Fruit fly (Drosophila melanogaster) whole organism, embryonic: ENCODE measurements around the gene Vav.

Experiments used
- Atf-2 ChIP-seq: fragments of 200-800 bp; sonication (Bioruptor generic); optimal IDR thresholded peaks from 2 replicates; lab custom pipeline; 2016; ENCODE audit warnings: missing biosample characterization, missing genetic modification characterization
- B-H1 ChIP-seq: fragments of 200-800 bp; sonication (Bioruptor generic); IDR thresholded peaks from 3 replicates; pipeline ENCODE4 v1.3.6; 2022; ENCODE audit warnings: missing biosample characterization, missing genetic modification characterization
- BtbVII ChIP-seq: fragments of 200-800 bp; sonication (Bioruptor generic); optimal IDR thresholded peaks from 3 replicates; lab custom pipeline; 2017; ENCODE audit warnings: missing biosample characterization, mild to moderate bottlenecking, missing genetic modification characterization
- CG10366 ChIP-seq: fragments of 200-800 bp; sonication (Bioruptor generic); IDR thresholded peaks from 2 replicates; pipeline ENCODE4 v1.3.6; 2022; ENCODE audit warnings: missing biosample characterization, missing genetic modification characterization
- CG10654 ChIP-seq: fragments of 200-800 bp; sonication (Bioruptor generic); optimal IDR thresholded peaks from 2 replicates; lab custom pipeline; 2016; ENCODE audit warnings: missing biosample characterization, missing genetic modification characterization
- CG11093 ChIP-seq: fragments of 200-800 bp; sonication (Bioruptor generic); IDR thresholded peaks from 3 replicates; pipeline ENCODE4 v1.3.6; 2022; ENCODE audit warnings: missing biosample characterization, missing genetic modification characterization
- CG12219 ChIP-seq: fragments of 200-800 bp; sonication (Bioruptor generic); optimal IDR thresholded peaks from 3 replicates; lab custom pipeline; 2018; ENCODE audit warnings: missing biosample characterization, mild to moderate bottlenecking, missing genetic modification characterization
- CG13123 ChIP-seq: fragments of 200-800 bp; sonication (Bioruptor generic); optimal IDR thresholded peaks from 2 replicates; lab custom pipeline; 2016; ENCODE audit warnings: missing biosample characterization, missing genetic modification characterization
- CG16815 ChIP-seq: fragments of 200-800 bp; sonication (Bioruptor generic); optimal IDR thresholded peaks from 3 replicates; lab custom pipeline; 2017; ENCODE audit warnings: missing biosample characterization, mild to moderate bottlenecking, missing genetic modification characterization
- CG17802 ChIP-seq: fragments of 200-800 bp; sonication (Bioruptor generic); optimal IDR thresholded peaks from 2 replicates; lab custom pipeline; 2018; ENCODE audit warnings: missing biosample characterization, mild to moderate bottlenecking, missing genetic modification characterization, moderate library complexity
- CG2202 ChIP-seq: fragments of 200-800 bp; sonication (Bioruptor generic); optimal IDR thresholded peaks from 2 replicates; lab custom pipeline; 2018; ENCODE audit warnings: missing biosample characterization, mild to moderate bottlenecking, missing genetic modification characterization
- CG32767 ChIP-seq: fragments of 200-800 bp; sonication (Bioruptor generic); IDR thresholded peaks from 2 replicates; pipeline ENCODE4 v1.3.6; 2022; ENCODE audit warnings: missing biosample characterization, missing genetic modification characterization
- CG6654 ChIP-seq: fragments of 200-800 bp; sonication (Bioruptor generic); optimal IDR thresholded peaks from 2 replicates; lab custom pipeline; 2017; ENCODE audit warnings: missing biosample characterization, mild to moderate bottlenecking, missing genetic modification characterization
- CG7271 ChIP-seq: fragments of 200-800 bp; sonication (Bioruptor generic); optimal IDR thresholded peaks from 2 replicates; lab custom pipeline; 2018; ENCODE audit warnings: missing biosample characterization, mild to moderate bottlenecking, missing genetic modification characterization, moderate library complexity
- CG7839 ChIP-seq: fragments of 200-800 bp; sonication (Bioruptor generic); optimal IDR thresholded peaks from 3 replicates; lab custom pipeline; 2018; ENCODE audit warnings: missing biosample characterization, mild to moderate bottlenecking, missing genetic modification characterization, moderate library complexity
- CG9437 ChIP-seq: fragments of 200-800 bp; sonication (Bioruptor generic); optimal IDR thresholded peaks from 2 replicates; lab custom pipeline; 2018; ENCODE audit warnings: missing biosample characterization, mild to moderate bottlenecking, missing genetic modification characterization
- CG9727 ChIP-seq: fragments of 200-800 bp; sonication (Bioruptor generic); optimal IDR thresholded peaks from 3 replicates; lab custom pipeline; 2017; ENCODE audit warnings: missing biosample characterization, mild to moderate bottlenecking, missing genetic modification characterization
- D ChIP-seq, 2 experiments: fragments of 200-800 bp in 1 of 2; fragments of >200 bp in 1 of 2; sonication (Bioruptor generic) in 1 of 2; optimal IDR thresholded peaks; 2 replicates in 1 of 2; 3 replicates in 1 of 2; lab custom pipeline; 2017; ENCODE audit warnings: mild to moderate bottlenecking in 1 of 2, missing biosample characterization in 1 of 2, missing genetic modification characterization in 1 of 2, missing genetic modification reagents in 1 of 2
- Dll ChIP-seq: fragments of 200-800 bp; sonication (Bioruptor generic); IDR thresholded peaks from 4 replicates; pipeline ENCODE4 v1.3.6; 2022; ENCODE audit warnings: missing biosample characterization, missing genetic modification characterization; ENCODE audit not compliant: partially characterized antibody
- Kr ChIP-seq: fragments of 200-800 bp; sonication (Bioruptor generic); optimal IDR thresholded peaks from 2 replicates; lab custom pipeline; 2017; ENCODE audit warnings: missing biosample characterization, mild to moderate bottlenecking, missing genetic modification characterization
- NK7.1 ChIP-seq: fragments of 200-800 bp; sonication (Bioruptor generic); optimal IDR thresholded peaks from 3 replicates; lab custom pipeline; 2016; ENCODE audit warnings: missing biosample characterization, missing genetic modification characterization
- Nf-YB ChIP-seq: fragments of 200-800 bp; sonication (Bioruptor generic); optimal IDR thresholded peaks from 3 replicates; lab custom pipeline; 2019; ENCODE audit warnings: missing biosample characterization, mild to moderate bottlenecking, missing genetic modification characterization, moderate library complexity
- Sox100B ChIP-seq: fragments of 200-800 bp; sonication (Bioruptor generic); optimal IDR thresholded peaks from 3 replicates; lab custom pipeline; 2018; ENCODE audit warnings: missing biosample characterization, mild to moderate bottlenecking, missing genetic modification characterization
- Taf1 ChIP-seq: fragments of 200-800 bp; sonication (Bioruptor generic); IDR thresholded peaks from 2 replicates; pipeline ENCODE4 v1.3.6; 2022; ENCODE audit warnings: missing biosample characterization, missing genetic modification characterization
- Vsx1 ChIP-seq: fragments of 200-800 bp; sonication (Bioruptor generic); optimal IDR thresholded peaks from 2 replicates; lab custom pipeline; 2017; ENCODE audit warnings: missing biosample characterization, mild to moderate bottlenecking, missing genetic modification characterization, missing genetic modification reagents
- ash1 ChIP-seq: fragments of 200-800 bp; sonication (Bioruptor generic); optimal IDR thresholded peaks from 2 replicates; lab custom pipeline; 2018; ENCODE audit warnings: missing biosample characterization, mild to moderate bottlenecking, missing genetic modification characterization
- cad ChIP-seq: fragments of >200 bp; optimal IDR thresholded peaks from 2 replicates; lab custom pipeline; 2017; ENCODE audit warnings: missing biosample characterization, missing genetic modification characterization
- crc ChIP-seq: fragments of 200-800 bp; sonication (Bioruptor generic); optimal IDR thresholded peaks from 2 replicates; lab custom pipeline; 2016; ENCODE audit warnings: missing biosample characterization, missing genetic modification characterization
- cwo ChIP-seq: fragments of 200-800 bp; sonication (Bioruptor generic); optimal IDR thresholded peaks from 3 replicates; lab custom pipeline; 2017; ENCODE audit warnings: missing biosample characterization, missing genetic modification characterization, mild to moderate bottlenecking, moderate library complexity, missing genetic modification reagents
- dpn ChIP-seq, 2 experiments: fragments of 200-800 bp; sonication (Bioruptor generic); optimal IDR thresholded peaks; 3 replicates each; lab custom pipeline; 2016; ENCODE audit warnings: missing biosample characterization in 2 of 2, missing genetic modification characterization in 2 of 2
- exex ChIP-seq: fragments of 200-800 bp; sonication (Bioruptor generic); optimal IDR thresholded peaks from 4 replicates; lab custom pipeline; 2018; ENCODE audit warnings: missing biosample characterization, mild to moderate bottlenecking, missing genetic modification characterization, moderate library complexity
- fu2 ChIP-seq: fragments of 200-800 bp; sonication (Bioruptor generic); optimal IDR thresholded peaks from 2 replicates; lab custom pipeline; 2016; ENCODE audit warnings: missing biosample characterization, missing genetic modification characterization
- insv ChIP-seq, 2 experiments: fragments of 200-800 bp; sonication (Bioruptor generic); optimal IDR thresholded peaks; 3 replicates each; lab custom pipeline; 2016 to 2018; ENCODE audit warnings: missing biosample characterization in 2 of 2, missing genetic modification characterization in 2 of 2
- jing ChIP-seq: fragments of 200-800 bp; sonication (Bioruptor generic); optimal IDR thresholded peaks from 2 replicates; lab custom pipeline; 2018; ENCODE audit warnings: missing biosample characterization, mild to moderate bottlenecking, missing genetic modification characterization
- kah ChIP-seq: fragments of 200-800 bp; sonication (Bioruptor generic); optimal IDR thresholded peaks from 2 replicates; lab custom pipeline; 2018; ENCODE audit warnings: missing biosample characterization, mild to moderate bottlenecking, missing genetic modification characterization
- ken ChIP-seq: fragments of 200-800 bp; sonication (Bioruptor generic); IDR thresholded peaks from 3 replicates; pipeline ENCODE4 v1.3.6; 2022; ENCODE audit warnings: missing biosample characterization, missing genetic modification characterization
- maf-S ChIP-seq: fragments of 200-800 bp; sonication (Bioruptor generic); optimal IDR thresholded peaks from 2 replicates; lab custom pipeline; 2016; ENCODE audit warnings: missing biosample characterization, missing genetic modification characterization
- nmo ChIP-seq: fragments of 200-800 bp; sonication (Bioruptor generic); optimal IDR thresholded peaks from 2 replicates; lab custom pipeline; 2018; ENCODE audit warnings: missing biosample characterization, mild to moderate bottlenecking, missing genetic modification characterization, moderate library complexity
- prd ChIP-seq, 3 experiments: fragments of >200 bp in 2 of 3; fragments of 200-800 bp in 1 of 3; sonication (Bioruptor generic) in 1 of 3; optimal IDR thresholded peaks in 2 of 3; IDR thresholded peaks in 1 of 3; 2 replicates in 2 of 3; 3 replicates in 1 of 3; pipeline versions ENCODE4 v1.3.6 to Lab custom; 2017 to 2022; ENCODE audit warnings: missing biosample characterization in 1 of 3, missing genetic modification characterization in 1 of 3
- pzg ChIP-seq: fragments of 200-800 bp; sonication (Bioruptor generic); optimal IDR thresholded peaks from 3 replicates; lab custom pipeline; 2018; ENCODE audit warnings: missing biosample characterization, mild to moderate bottlenecking, missing genetic modification characterization, moderate library complexity
- run ChIP-seq: fragments of 200-800 bp; sonication (Bioruptor generic); optimal IDR thresholded peaks from 3 replicates; lab custom pipeline; 2018; ENCODE audit warnings: missing biosample characterization, mild to moderate bottlenecking, missing genetic modification characterization
- sens-2 ChIP-seq: fragments of 200-800 bp; sonication (Bioruptor generic); IDR thresholded peaks from 2 replicates; pipeline ENCODE4 v1.3.6; 2022; ENCODE audit warnings: missing biosample characterization, missing genetic modification characterization
- sim ChIP-seq: fragments of 200-800 bp; sonication (Bioruptor generic); IDR thresholded peaks from 2 replicates; pipeline ENCODE4 v1.3.6; 2022; ENCODE audit warnings: missing biosample characterization, missing genetic modification characterization
- sisA ChIP-seq: fragments of 200-800 bp; sonication (Bioruptor generic); IDR thresholded peaks from 2 replicates; pipeline ENCODE4 v1.3.6; 2022; ENCODE audit warnings: missing biosample characterization, missing genetic modification characterization
- tin ChIP-seq: fragments of 200-800 bp; sonication (Bioruptor generic); optimal IDR thresholded peaks from 3 replicates; lab custom pipeline; 2016; ENCODE audit warnings: missing biosample characterization, missing genetic modification characterization
- wdn ChIP-seq: fragments of 200-800 bp; sonication (Bioruptor generic); IDR thresholded peaks from 2 replicates; pipeline ENCODE4 v1.3.6; 2022; ENCODE audit warnings: missing biosample characterization, missing genetic modification characterization
- zen2 ChIP-seq: fragments of 200-800 bp; sonication (Bioruptor generic); IDR thresholded peaks from 3 replicates; pipeline ENCODE4 v1.3.6; 2022; ENCODE audit warnings: missing biosample characterization, missing genetic modification characterization; ENCODE audit not compliant: partially characterized antibody

Gene Vav

dm6 chrX:19321820-19322708 is 60.4 kb downstream of the Vav start, which contains the start of gene out (continued):
- TF ChIP-seq cad (GFP tag; lab: Kevin White, UChicago) (no peak), sim (GFP tag; lab: Robert Waterston, UW) (peak; percentile 76), nmo (peak; percentile 97), Kr (GFP tag; lab: Kevin White, UChicago) (peak; percentile 54), CG11093 (GFP tag; lab: Robert Waterston, UW) (peak; percentile 93), run (tag; lab: Kevin White, UChicago) (peak; percentile 83), wdn (peak; percentile 81), Nf-YB (GFP tag; lab: Kevin White, UChicago) (peak; percentile 82), zen2 (GFP tag; lab: Robert Waterston, UW) (no peak), prd (optimal IDR thresholded peaks at IDR 0.05; lab: Kevin White, UChicago) (no peak), prd (GFP tag; IDR thresholded peaks at IDR 0.05; lab: Robert Waterston, UW) (peak; percentile 97), maf-S (GFP tag; lab: Kevin White, UChicago) (peak; percentile 80), CG10366 (GFP tag; lab: Robert Waterston, UW) (peak; percentile 93), Dll (GFP tag; lab: Robert Waterston, UW) (no peak), kah (GFP tag; lab: Kevin White, UChicago) (peak; percentile 85), exex (tag; lab: Kevin White, UChicago) (peak; percentile 69), fu2 (GFP tag; lab: Kevin White, UChicago) (peak; percentile 75), CG32767 (GFP tag; lab: Robert Waterston, UW) (peak; percentile 95), Vsx1 (peak; percentile 93), CG9437 (peak; percentile 89), BtbVII (GFP tag; lab: Kevin White, UChicago) (peak; percentile 91), sens-2 (GFP tag; lab: Robert Waterston, UW) (peak; percentile 88), CG13123 (GFP tag; lab: Kevin White, UChicago) (peak; percentile 77), pzg (GFP tag; lab: Kevin White, UChicago) (no peak), CG7839 (peak; percentile 96), Taf1 (GFP tag; lab: Robert Waterston, UW) (peak; percentile 92), crc (GFP tag; lab: Kevin White, UChicago) (peak; percentile 69), CG16815 (GFP tag; lab: Kevin White, UChicago) (peak; percentile 94), CG7271 (peak; percentile 57), CG10654 (peak; percentile 90), NK7.1 (peak; percentile 73), CG2202 (peak; percentile 87), jing (GFP tag; lab: Kevin White, UChicago) (peak; percentile 83), ash1 (GFP tag; lab: Kevin White, UChicago) (no peak), CG17802 (tag; lab: Kevin White, UChicago) (peak; percentile 81), CG6654 (GFP tag; lab: Kevin White, UChicago) (peak; percentile 85), CG12219 (GFP tag; lab: Kevin White, UChicago) (peak; percentile 91), dpn (GFP tag; optimal IDR thresholded peaks at IDR 0.05; lab: Kevin White, UChicago) (peak; percentile 90), Sox100B (GFP tag; lab: Kevin White, UChicago) (peak; percentile 94), insv (GFP tag; optimal IDR thresholded peaks at IDR 0.05; lab: Kevin White, UChicago) (peak; percentile 22 to 53), tin (GFP tag; lab: Kevin White, UChicago) (peak; percentile 91), Atf-2 (GFP tag; lab: Kevin White, UChicago) (peak; percentile 80), sisA (peak; percentile 93), ken (GFP tag; lab: Robert Waterston, UW) (peak; percentile 92), CG9727 (GFP tag; lab: Kevin White, UChicago) (peak; percentile 96), cwo (GFP tag; lab: Kevin White, UChicago) (peak; percentile 88), B-H1 (peak; percentile 91), D (optimal IDR thresholded peaks at IDR 0.05; lab: Kevin White, UChicago) (no peak), D (GFP tag; optimal IDR thresholded peaks at IDR 0.05; lab: Kevin White, UChicago) (peak; percentile 94)
